Worm (Caenorhabditis elegans): ENCODE data around the gene T25B2.4.

- no peak for TF ChIP-seq tlp-1 (tag; optimal IDR thresholded peaks at IDR 0.05)
- no peak for TF ChIP-seq aly-2 (tag; optimal IDR thresholded peaks at IDR 0.05)
- TF ChIP-seq blmp-1 (tag; optimal IDR thresholded peaks at IDR 0.05): no peak
- no peak for TF ChIP-seq ztf-4 (tag; optimal IDR thresholded peaks at IDR 0.05)
- TF ChIP-seq ceh-90 (tag; optimal IDR thresholded peaks at IDR 0.05): no peak
- TF ChIP-seq pax-3 (tag; optimal IDR thresholded peaks at IDR 0.05): no peak
- TF ChIP-seq unc-130 (tag; optimal IDR thresholded peaks at IDR 0.05): no peak
- no peak for TF ChIP-seq dpl-1 (GFP tag; optimal IDR thresholded peaks at IDR 0.05)
- TF ChIP-seq jun-1 (tag; optimal IDR thresholded peaks at IDR 0.05): no peak
- no peak for TF ChIP-seq nhr-11 (tag; optimal IDR thresholded peaks at IDR 0.05)
- TF ChIP-seq zip-4 (GFP tag; optimal IDR thresholded peaks at IDR 0.05): no peak
- no peak for TF ChIP-seq fos-1 (tag; optimal IDR thresholded peaks at IDR 0.05)
Observed at ce11 chrX:6187848-6188247, 9.8 kb downstream of the T25B2.4 start, which contains the start of gene T13C5.10.

Data from whole organism, L1 larva.